Fruit fly (Drosophila melanogaster) whole organism, embryonic: ENCODE measurements around the gene Bacc.
A peak's percentile ranks its signal among the peaks of the same experiment; 100 is the strongest.

Experiments
- Awh ChIP-seq: fragments of 200-800 bp; sonication (Bioruptor generic); IDR thresholded peaks from 2 replicates; pipeline ENCODE4, ENCODE4 v1.3.6; 2022; ENCODE audit warnings: missing biosample characterization, missing genetic modification characterization
- CG11723 ChIP-seq: fragments of 200-800 bp; sonication (Bioruptor generic); optimal IDR thresholded peaks from 2 replicates; lab custom pipeline; 2017; ENCODE audit warnings: missing biosample characterization, mild to moderate bottlenecking, missing genetic modification characterization
- CG12071 ChIP-seq: fragments of 200-800 bp; sonication (Bioruptor generic); optimal IDR thresholded peaks from 3 replicates; lab custom pipeline; 2018; ENCODE audit warnings: missing biosample characterization, mild to moderate bottlenecking, missing genetic modification characterization
- CG12299 ChIP-seq: fragments of 200-800 bp; sonication (Bioruptor generic); optimal IDR thresholded peaks from 2 replicates; lab custom pipeline; 2018; ENCODE audit warnings: missing biosample characterization, mild to moderate bottlenecking, missing genetic modification characterization
- CG13424 ChIP-seq: fragments of 200-800 bp; sonication (Bioruptor generic); optimal IDR thresholded peaks from 2 replicates; lab custom pipeline; 2019; ENCODE audit warnings: missing biosample characterization, mild to moderate bottlenecking, missing genetic modification characterization, moderate library complexity
- CG14014 ChIP-seq: fragments of 200-800 bp; sonication (Bioruptor generic); IDR thresholded peaks from 2 replicates; pipeline ENCODE4 v1.3.6; 2022; ENCODE audit warnings: missing biosample characterization, missing genetic modification characterization
- CG14441 ChIP-seq: fragments of 200-800 bp; sonication (Bioruptor generic); IDR thresholded peaks from 2 replicates; pipeline ENCODE4 v1.3.6; 2022; ENCODE audit warnings: missing biosample characterization, missing genetic modification characterization
- CG1603 ChIP-seq: fragments of 200-800 bp; sonication (Bioruptor generic); optimal IDR thresholded peaks from 2 replicates; lab custom pipeline; 2019; ENCODE audit warnings: missing biosample characterization, mild to moderate bottlenecking, missing genetic modification characterization, moderate library complexity
- CG1832 ChIP-seq: fragments of 200-800 bp; sonication (Bioruptor generic); optimal IDR thresholded peaks from 2 replicates; lab custom pipeline; 2017; ENCODE audit warnings: missing biosample characterization, mild to moderate bottlenecking, missing genetic modification characterization, inconsistent platforms
- CG18764 ChIP-seq: fragments of 200-800 bp; sonication (Bioruptor generic); optimal IDR thresholded peaks from 3 replicates; lab custom pipeline; 2016; ENCODE audit warnings: missing biosample characterization, missing genetic modification characterization
- CG2199 ChIP-seq: fragments of 200-800 bp; sonication (Bioruptor generic); IDR thresholded peaks from 3 replicates; pipeline ENCODE4 v1.3.6; 2022; ENCODE audit warnings: missing biosample characterization, missing genetic modification characterization
- CG43689 ChIP-seq: fragments of 200-800 bp; sonication (Bioruptor generic); IDR thresholded peaks from 2 replicates; pipeline ENCODE4 v1.3.6; 2022; ENCODE audit warnings: missing biosample characterization, missing genetic modification characterization
- CG4617 ChIP-seq: fragments of 200-800 bp; sonication (Bioruptor generic); optimal IDR thresholded peaks from 3 replicates; lab custom pipeline; 2016; ENCODE audit warnings: missing biosample characterization, missing genetic modification characterization, borderline replicate concordance
- CG6175 ChIP-seq: fragments of 200-800 bp; sonication (Bioruptor generic); IDR thresholded peaks from 3 replicates; pipeline ENCODE4 v1.3.6; 2022; ENCODE audit warnings: missing biosample characterization, missing genetic modification characterization
- CG7745 ChIP-seq: fragments of 200-800 bp; sonication (Bioruptor generic); optimal IDR thresholded peaks from 2 replicates; lab custom pipeline; 2018; ENCODE audit warnings: missing biosample characterization, mild to moderate bottlenecking, missing genetic modification characterization, moderate library complexity
- CG7786 ChIP-seq: fragments of 200-800 bp; sonication (Bioruptor generic); optimal IDR thresholded peaks from 2 replicates; lab custom pipeline; 2016; ENCODE audit warnings: missing biosample characterization, missing genetic modification characterization
- CG9609 ChIP-seq: fragments of 200-800 bp; sonication (Bioruptor generic); optimal IDR thresholded peaks from 3 replicates; lab custom pipeline; 2016; ENCODE audit warnings: missing biosample characterization, missing genetic modification characterization
- CG9876 ChIP-seq: fragments of 200-800 bp; sonication (Bioruptor generic); optimal IDR thresholded peaks from 2 replicates; lab custom pipeline; 2016; ENCODE audit warnings: missing biosample characterization, missing genetic modification characterization
- Dad ChIP-seq: fragments of 200-800 bp; sonication (Bioruptor generic); optimal IDR thresholded peaks from 3 replicates; lab custom pipeline; 2016; ENCODE audit warnings: missing biosample characterization, missing genetic modification characterization
- Dll ChIP-seq: fragments of 200-800 bp; sonication (Bioruptor generic); IDR thresholded peaks from 4 replicates; pipeline ENCODE4 v1.3.6; 2022; ENCODE audit warnings: missing biosample characterization, missing genetic modification characterization; ENCODE audit not compliant: partially characterized antibody
- E2f2 ChIP-seq: fragments of 200-800 bp; sonication (Bioruptor generic); IDR thresholded peaks from 2 replicates; pipeline ENCODE4 v1.3.6; 2022; ENCODE audit warnings: missing biosample characterization, missing genetic modification characterization
- GATAe ChIP-seq: fragments of 200-800 bp; sonication (Bioruptor generic); conservative IDR thresholded peaks from 2 replicates; pipeline ENCODE4 v1.3.6; 2022; ENCODE audit warnings: missing biosample characterization, missing genetic modification characterization
- Mes4 ChIP-seq: fragments of 200-800 bp; sonication (Bioruptor generic); optimal IDR thresholded peaks from 2 replicates; lab custom pipeline; 2016; ENCODE audit warnings: missing biosample characterization, missing genetic modification characterization
- NC2α ChIP-seq: fragments of 200-800 bp; sonication (Bioruptor generic); optimal IDR thresholded peaks from 2 replicates; lab custom pipeline; 2016; ENCODE audit warnings: missing biosample characterization, missing genetic modification characterization
- Nf-YA ChIP-seq: fragments of 200-800 bp; sonication (Bioruptor generic); IDR thresholded peaks from 2 replicates; pipeline ENCODE4 v1.3.6; 2022; ENCODE audit warnings: missing biosample characterization, missing genetic modification characterization
- Trl ChIP-seq, 3 experiments: fragments of >200 bp in 2 of 3; fragments of 200-800 bp in 1 of 3; sonication (Bioruptor generic) in 1 of 3; optimal IDR thresholded peaks; 2 replicates in 1 of 3; 3 replicates in 2 of 3; lab custom pipeline; 2016 to 2017; ENCODE audit warnings: missing biosample characterization in 1 of 3, missing genetic modification characterization in 1 of 3
- abd-A ChIP-seq: fragments of 200-800 bp; sonication (Bioruptor generic); optimal IDR thresholded peaks from 3 replicates; lab custom pipeline; 2019; ENCODE audit warnings: missing biosample characterization, mild to moderate bottlenecking, missing genetic modification characterization, moderate library complexity
- bowl ChIP-seq: fragments of 200-800 bp; sonication (Bioruptor generic); IDR thresholded peaks from 2 replicates; pipeline ENCODE4 v1.3.6; 2022; ENCODE audit warnings: missing biosample characterization, missing genetic modification characterization
- croc ChIP-seq: fragments of 200-800 bp; sonication (Bioruptor generic); conservative IDR thresholded peaks from 3 replicates; pipeline ENCODE4 v1.3.6; 2022; ENCODE audit warnings: missing biosample characterization, missing genetic modification characterization
- dimm ChIP-seq: fragments of 200-800 bp; sonication (Bioruptor generic); IDR thresholded peaks from 2 replicates; pipeline ENCODE4 v1.3.6; 2022; ENCODE audit warnings: missing biosample characterization, missing genetic modification characterization
- fd3F ChIP-seq: fragments of 200-800 bp; sonication (Bioruptor generic); optimal IDR thresholded peaks from 2 replicates; lab custom pipeline; 2018; ENCODE audit warnings: missing biosample characterization, mild to moderate bottlenecking, missing genetic modification characterization, moderate library complexity
- fu2 ChIP-seq: fragments of 200-800 bp; sonication (Bioruptor generic); optimal IDR thresholded peaks from 2 replicates; lab custom pipeline; 2016; ENCODE audit warnings: missing biosample characterization, missing genetic modification characterization
- gce ChIP-seq: fragments of 200-800 bp; sonication (Bioruptor generic); IDR thresholded peaks from 3 replicates; pipeline ENCODE4 v1.3.6; 2022; ENCODE audit warnings: missing biosample characterization, missing genetic modification characterization
- hb ChIP-seq: fragments of 200-800 bp; sonication (Bioruptor generic); IDR thresholded peaks from 3 replicates; pipeline ENCODE4 v1.3.6; 2022; ENCODE audit warnings: missing biosample characterization, missing genetic modification characterization; ENCODE audit not compliant: partially characterized antibody
- hkb ChIP-seq, 2 experiments: fragments of 200-800 bp in 1 of 2; fragments of >200 bp in 1 of 2; sonication (Bioruptor generic) in 1 of 2; IDR thresholded peaks in 1 of 2; optimal IDR thresholded peaks in 1 of 2; 2 replicates each; pipeline versions ENCODE4 v1.3.6 to Lab custom; 2017 to 2022; ENCODE audit warnings: missing biosample characterization in 1 of 2, missing genetic modification characterization in 1 of 2
- ind ChIP-seq: fragments of 200-800 bp; sonication (Bioruptor generic); optimal IDR thresholded peaks from 3 replicates; lab custom pipeline; 2016; ENCODE audit warnings: missing biosample characterization, missing genetic modification characterization
- jigr1 ChIP-seq: fragments of 200-800 bp; sonication (Bioruptor generic); IDR thresholded peaks from 3 replicates; pipeline ENCODE4 v1.3.6; 2022; ENCODE audit warnings: missing biosample characterization, missing genetic modification characterization
- mirr ChIP-seq: fragments of 200-800 bp; sonication (Bioruptor generic); optimal IDR thresholded peaks from 3 replicates; lab custom pipeline; 2018; ENCODE audit warnings: missing biosample characterization, mild to moderate bottlenecking, missing genetic modification characterization
- mld ChIP-seq: fragments of 200-800 bp; sonication (Bioruptor generic); IDR thresholded peaks from 3 replicates; pipeline ENCODE4 v1.3.6; 2022; ENCODE audit warnings: missing biosample characterization, missing genetic modification characterization; ENCODE audit not compliant: partially characterized antibody
- nmo ChIP-seq: fragments of 200-800 bp; sonication (Bioruptor generic); optimal IDR thresholded peaks from 2 replicates; lab custom pipeline; 2018; ENCODE audit warnings: missing biosample characterization, mild to moderate bottlenecking, missing genetic modification characterization, moderate library complexity
- otp ChIP-seq: fragments of 200-800 bp; sonication (Bioruptor generic); IDR thresholded peaks from 3 replicates; pipeline ENCODE4, ENCODE4 v1.3.6; 2022; ENCODE audit warnings: missing biosample characterization, missing genetic modification characterization
- pb ChIP-seq: fragments of 200-800 bp; sonication (Bioruptor generic); optimal IDR thresholded peaks from 3 replicates; lab custom pipeline; 2016; ENCODE audit warnings: missing biosample characterization, missing genetic modification characterization
- pita ChIP-seq: fragments of 200-800 bp; sonication (Bioruptor generic); optimal IDR thresholded peaks from 2 replicates; lab custom pipeline; 2017; ENCODE audit warnings: missing biosample characterization, mild to moderate bottlenecking, missing genetic modification characterization
- sens ChIP-seq: fragments of 200-800 bp; sonication (Bioruptor generic); peaks from one replicate; lab custom pipeline; 2016; ENCODE audit warnings: missing biosample characterization, missing genetic modification characterization
- shn ChIP-seq: fragments of 200-800 bp; sonication (Bioruptor generic); optimal IDR thresholded peaks from 3 replicates; lab custom pipeline; 2016; ENCODE audit warnings: missing biosample characterization, missing genetic modification characterization
- tgo ChIP-seq: fragments of 200-800 bp; sonication (Bioruptor generic); IDR thresholded peaks from 3 replicates; pipeline ENCODE4 v1.3.6; 2022; ENCODE audit warnings: missing biosample characterization, missing genetic modification characterization
- trh ChIP-seq: fragments of 200-800 bp; sonication (Bioruptor generic); optimal IDR thresholded peaks from 2 replicates; lab custom pipeline; 2016; ENCODE audit warnings: missing biosample characterization, missing genetic modification characterization
- vnd ChIP-seq: fragments of 200-800 bp; sonication (Bioruptor generic); IDR thresholded peaks from 3 replicates; pipeline ENCODE4 v1.3.6; 2022; ENCODE audit warnings: missing biosample characterization, missing genetic modification characterization; ENCODE audit not compliant: partially characterized antibody
- yki ChIP-seq: fragments of >200 bp; optimal IDR thresholded peaks from 3 replicates; lab custom pipeline; 2018

The Bacc gene

dm6 chr2L:2767627-2768026 is 15.4 kb downstream of the Bacc start, which contains the start of the genes Taf10b and Taf10 (continued):
- no peak for TF ChIP-seq Mes4 (GFP tag; lab: Kevin White, UChicago)
- TF ChIP-seq vnd (GFP tag; lab: Robert Waterston, UW) = peak; percentile 70
- TF ChIP-seq mirr (GFP tag; lab: Kevin White, UChicago) = peak; percentile 47
- TF ChIP-seq CG12071 (GFP tag; lab: Kevin White, UChicago) = no peak
- no peak for TF ChIP-seq croc (GFP tag; lab: Robert Waterston, UW)
- TF ChIP-seq CG13424 (tag; lab: Kevin White, UChicago) = no peak
- TF ChIP-seq hb (GFP tag; lab: Robert Waterston, UW) = peak; percentile 79; the same call in 2 of the 3 replicates
- peak; percentile 40 for TF ChIP-seq sens (GFP tag; lab: Kevin White, UChicago)
- no peak for TF ChIP-seq Nf-YA (GFP tag; lab: Robert Waterston, UW)
- no peak for TF ChIP-seq Awh (GFP tag; lab: Robert Waterston, UW)
- no peak for TF ChIP-seq ind (GFP tag; lab: Kevin White, UChicago)
- TF ChIP-seq bowl = no peak
- TF ChIP-seq CG14014 (GFP tag; lab: Robert Waterston, UW) = no peak
- no peak for TF ChIP-seq CG12299
- TF ChIP-seq CG1603 = peak; percentile 62
- peak; percentile 64 for TF ChIP-seq E2f2
- no peak for TF ChIP-seq dimm
- no peak for TF ChIP-seq NC2α (GFP tag; lab: Kevin White, UChicago)
- no peak for TF ChIP-seq abd-A
- TF ChIP-seq, all 482 proteins: peak for 103

dm6 chr2L:2769476-2770185 is 17.4 kb downstream of the Bacc start, which contains the start of the genes colt and HINT1:
TSS of gene colt (minus strand) at chr2L:2770069.
TSS of gene HINT1 (plus strand) at chr2L:2770135.
- TF ChIP-seq tgo (no peak), nmo (GFP tag; lab: Kevin White, UChicago) (peak; percentile 58), CG9609 (no peak), pb (no peak), shn (GFP tag; lab: Kevin White, UChicago) (no peak), CG9876 (GFP tag; lab: Kevin White, UChicago) (no peak), otp (GFP tag; lab: Robert Waterston, UW) (no peak), GATAe (no peak), CG7786 (no peak), fd3F (GFP tag; lab: Kevin White, UChicago) (no peak), yki (lab: Kevin White, UChicago) (no peak), Dad (GFP tag; lab: Kevin White, UChicago) (no peak), CG14441 (GFP tag; lab: Robert Waterston, UW) (peak; percentile 37; the same call in 1 of the 2 replicates), CG2199 (no peak), Mes4 (GFP tag; lab: Kevin White, UChicago) (no peak), Trl (optimal IDR thresholded peaks at IDR 0.05; lab: Kevin White, UChicago) (no peak), Trl (GFP tag; optimal IDR thresholded peaks at IDR 0.05; lab: Kevin White, UChicago) (no peak), mld (GFP tag; lab: Robert Waterston, UW) (no peak), CG11723 (GFP tag; lab: Kevin White, UChicago) (no peak), CG4617 (GFP tag; lab: Kevin White, UChicago) (peak; percentile 99), pita (GFP tag; lab: Kevin White, UChicago) (no peak), Dll (GFP tag; lab: Robert Waterston, UW) (peak; percentile 37; the same call in 1 of the 4 replicates), CG1832 (GFP tag; lab: Kevin White, UChicago) (no peak), CG7745 (tag; lab: Kevin White, UChicago) (no peak), CG43689 (GFP tag; lab: Robert Waterston, UW) (no peak), jigr1 (GFP tag; lab: Robert Waterston, UW) (peak; percentile 80; the same call in 1 of the 3 replicates), Nf-YA (GFP tag; lab: Robert Waterston, UW) (no peak), gce (GFP tag; lab: Robert Waterston, UW) (no peak), trh (GFP tag; lab: Kevin White, UChicago) (no peak), fu2 (no peak), CG6175 (GFP tag; lab: Robert Waterston, UW) (no peak), CG18764 (GFP tag; lab: Kevin White, UChicago) (no peak), hkb (optimal IDR thresholded peaks at IDR 0.05; lab: Kevin White, UChicago) (no peak), hkb (GFP tag; IDR thresholded peaks at IDR 0.05; lab: Robert Waterston, UW) (no peak)
